Worm (Caenorhabditis elegans): ENCODE results near the gene oac-30.

ce11 chrII:1244420-1244959 lies 22.2 kb downstream of the oac-30 start:
- TF ChIP-seq him-1 (tag; optimal IDR thresholded peaks at IDR 0.05), result no peak
- TF ChIP-seq dao-5 (tag; optimal IDR thresholded peaks at IDR 0.05), result no peak

Data from whole organism, L4/young adult.